Fruit fly (Drosophila melanogaster) whole organism, prepupa: ENCODE results near the gene witty.

Source experiments
- CG10631 ChIP-seq: fragments of 200-800 bp; sonication (Bioruptor generic); optimal IDR thresholded peaks from 2 replicates; lab custom pipeline; 2016; ENCODE audit warnings: missing biosample characterization, missing genetic modification characterization
- CG11294 ChIP-seq: fragments of 200-800 bp; sonication (Bioruptor generic); IDR thresholded peaks from 2 replicates; pipeline ENCODE4 v1.3.6; 2022; ENCODE audit warnings: missing biosample characterization, missing genetic modification characterization
- CG15336 ChIP-seq: fragments of 200-800 bp; sonication (Bioruptor generic); IDR thresholded peaks from 2 replicates; pipeline ENCODE4 v1.3.6; 2022; ENCODE audit warnings: missing biosample characterization, missing genetic modification characterization
- CG1621 ChIP-seq: fragments of 200-800 bp; sonication (Bioruptor generic); optimal IDR thresholded peaks from 3 replicates; lab custom pipeline; 2018; ENCODE audit warnings: missing biosample characterization, mild to moderate bottlenecking, missing genetic modification characterization
- CG3032 ChIP-seq: fragments of 200-800 bp; optimal IDR thresholded peaks from 2 replicates; lab custom pipeline; 2019; ENCODE audit warnings: missing biosample characterization, mild to moderate bottlenecking, missing genetic modification characterization, moderate library complexity
- CG3919 ChIP-seq: fragments of 200-800 bp; sonication (Bioruptor generic); optimal IDR thresholded peaks from 3 replicates; lab custom pipeline; 2016; ENCODE audit warnings: missing biosample characterization, missing genetic modification characterization
- CG4318 ChIP-seq: fragments of 200-800 bp; sonication (Bioruptor generic); optimal IDR thresholded peaks from 3 replicates; lab custom pipeline; 2017; ENCODE audit warnings: missing biosample characterization, mild to moderate bottlenecking, missing genetic modification characterization
- CG6163 ChIP-seq: fragments of 200-800 bp; sonication (Bioruptor generic); IDR thresholded peaks from 3 replicates; pipeline ENCODE4 v1.3.6; 2022; ENCODE audit warnings: missing biosample characterization, missing genetic modification characterization
- CG8632 ChIP-seq: fragments of 200-800 bp; sonication (Bioruptor generic); optimal IDR thresholded peaks from 3 replicates; lab custom pipeline; 2016; ENCODE audit warnings: missing biosample characterization, missing genetic modification characterization
- CG9139 ChIP-seq: fragments of 200-800 bp; sonication (Bioruptor generic); optimal IDR thresholded peaks from 3 replicates; lab custom pipeline; 2017; ENCODE audit warnings: missing biosample characterization, mild to moderate bottlenecking, missing genetic modification characterization
- Eip78C ChIP-seq: fragments of 200-800 bp; sonication (Bioruptor generic); peaks from one replicate; lab custom pipeline; 2016; ENCODE audit warnings: missing biosample characterization, missing genetic modification characterization
- Ets96B ChIP-seq: fragments of 200-800 bp; optimal IDR thresholded peaks from 2 replicates; lab custom pipeline; 2019; ENCODE audit warnings: missing biosample characterization, mild to moderate bottlenecking, missing genetic modification characterization, moderate library complexity
- Hr38 ChIP-seq: sonication (Bioruptor generic); optimal IDR thresholded peaks from 2 replicates; lab custom pipeline; 2016; ENCODE audit warnings: missing biosample characterization, missing genetic modification characterization
- Hr39 ChIP-seq: fragments of 200-800 bp; sonication (Bioruptor generic); optimal IDR thresholded peaks from 2 replicates; lab custom pipeline; 2016; ENCODE audit warnings: missing biosample characterization, missing genetic modification characterization
- Hr4 ChIP-seq: fragments of 200-800 bp; sonication (Bioruptor generic); optimal IDR thresholded peaks from 3 replicates; lab custom pipeline; 2016; ENCODE audit warnings: missing biosample characterization, missing genetic modification characterization
- Lpt ChIP-seq: fragments of 200-800 bp; sonication (Bioruptor generic); optimal IDR thresholded peaks from 3 replicates; lab custom pipeline; 2016; ENCODE audit warnings: missing biosample characterization, missing genetic modification characterization
- Met ChIP-seq: fragments of 200-800 bp; sonication (Bioruptor generic); optimal IDR thresholded peaks from 3 replicates; lab custom pipeline; 2016; ENCODE audit warnings: missing biosample characterization, missing genetic modification characterization
- OdsH ChIP-seq: fragments of 200-800 bp; sonication (Bioruptor generic); optimal IDR thresholded peaks from 3 replicates; lab custom pipeline; 2016; ENCODE audit warnings: missing biosample characterization, missing genetic modification characterization
- Sox14 ChIP-seq: fragments of 200-800 bp; sonication (Bioruptor generic); optimal IDR thresholded peaks from 3 replicates; lab custom pipeline; 2016; ENCODE audit warnings: missing biosample characterization, missing genetic modification characterization
- Sox15 ChIP-seq: fragments of 200-800 bp; sonication (Bioruptor generic); optimal IDR thresholded peaks from 3 replicates; lab custom pipeline; 2016; ENCODE audit warnings: missing biosample characterization, missing genetic modification characterization
- achi ChIP-seq: fragments of 200-800 bp; sonication (Bioruptor generic); optimal IDR thresholded peaks from 3 replicates; lab custom pipeline; 2016; ENCODE audit warnings: missing biosample characterization, missing genetic modification characterization
- acj6 ChIP-seq: fragments of 200-800 bp; sonication (Bioruptor generic); optimal IDR thresholded peaks from 3 replicates; lab custom pipeline; 2016; ENCODE audit warnings: missing biosample characterization, missing genetic modification characterization
- dac ChIP-seq: fragments of 200-800 bp; sonication (Bioruptor generic); optimal IDR thresholded peaks from 2 replicates; lab custom pipeline; 2017; ENCODE audit warnings: missing biosample characterization, mild to moderate bottlenecking, missing genetic modification characterization
- dsx ChIP-seq: fragments of 200-800 bp; optimal IDR thresholded peaks from 3 replicates; lab custom pipeline; 2019; ENCODE audit warnings: missing biosample characterization, mild to moderate bottlenecking, missing genetic modification characterization, moderate library complexity; ENCODE audit not compliant: poor library complexity, severe bottlenecking
- eg ChIP-seq: fragments of 200-800 bp; sonication (Bioruptor generic); IDR thresholded peaks from 3 replicates; pipeline ENCODE4 v1.3.6; 2022; ENCODE audit warnings: missing biosample characterization, missing genetic modification characterization
- esn ChIP-seq: fragments of 200-800 bp; sonication (Bioruptor generic); optimal IDR thresholded peaks from 2 replicates; lab custom pipeline; 2016; ENCODE audit warnings: missing biosample characterization, mild to moderate bottlenecking, missing genetic modification characterization, moderate library complexity
- fd59A ChIP-seq: fragments of 200-800 bp; sonication (Bioruptor generic); optimal IDR thresholded peaks from 2 replicates; lab custom pipeline; 2017; ENCODE audit warnings: missing biosample characterization, mild to moderate bottlenecking, missing genetic modification characterization, missing genetic modification reagents
- fd85E ChIP-seq: fragments of 200-800 bp; sonication (Bioruptor generic); optimal IDR thresholded peaks from 3 replicates; lab custom pipeline; 2016; ENCODE audit warnings: missing biosample characterization, missing genetic modification characterization
- fkh ChIP-seq: fragments of 200-800 bp; sonication (Bioruptor generic); optimal IDR thresholded peaks from 3 replicates; lab custom pipeline; 2017; ENCODE audit warnings: missing biosample characterization, mild to moderate bottlenecking, missing genetic modification characterization, moderate library complexity
- net ChIP-seq: fragments of 200-800 bp; sonication (Bioruptor generic); optimal IDR thresholded peaks from 3 replicates; lab custom pipeline; 2016; ENCODE audit warnings: missing biosample characterization, missing genetic modification characterization
- spab ChIP-seq: fragments of 200-800 bp; sonication (Bioruptor generic); optimal IDR thresholded peaks from 2 replicates; lab custom pipeline; 2017; ENCODE audit warnings: missing biosample characterization, mild to moderate bottlenecking, missing genetic modification characterization, missing genetic modification reagents
- ss ChIP-seq, 2 experiments: fragments of 200-800 bp; sonication (Bioruptor generic); optimal IDR thresholded peaks; 2 replicates in 1 of 2; 3 replicates in 1 of 2; lab custom pipeline; 2017 to 2018; ENCODE audit warnings: mild to moderate bottlenecking in 2 of 2, missing biosample characterization in 2 of 2, missing genetic modification characterization in 2 of 2, moderate library complexity in 1 of 2
- svp ChIP-seq: fragments of 200-800 bp; sonication (Bioruptor generic); peaks from one replicate; lab custom pipeline; 2016; ENCODE audit warnings: missing biosample characterization, missing genetic modification characterization

The witty gene

dm6 chr2L:8327272-8327555 lies 10.9 kb upstream of the witty start, which contains the start of gene CG14275:
Gene CG14275 (plus strand): TSS chr2L:8327456.
- TF ChIP-seq esn (GFP tag; lab: Kevin White, UChicago) = no peak
- no peak for TF ChIP-seq CG15336 (GFP tag; lab: Robert Waterston, UW)
- no peak for TF ChIP-seq Eip78C
- TF ChIP-seq OdsH (GFP tag; lab: Kevin White, UChicago) = no peak
- no peak for TF ChIP-seq net (GFP tag; lab: Kevin White, UChicago)
- no peak for TF ChIP-seq fd59A (GFP tag; lab: Kevin White, UChicago)
- no peak for TF ChIP-seq svp (GFP tag; lab: Kevin White, UChicago)
- TF ChIP-seq ss (GFP tag; optimal IDR thresholded peaks at IDR 0.05; lab: Kevin White, UChicago) = no peak
- no peak for TF ChIP-seq acj6
- no peak for TF ChIP-seq Lpt (GFP tag; lab: Kevin White, UChicago)
- TF ChIP-seq CG3919 (GFP tag; lab: Kevin White, UChicago) = no peak
- no peak for TF ChIP-seq Met
- no peak for TF ChIP-seq dsx (GFP tag; lab: Kevin White, UChicago)
- no peak for TF ChIP-seq fkh (GFP tag; lab: Kevin White, UChicago)
- no peak for TF ChIP-seq CG9139 (GFP tag; lab: Kevin White, UChicago)
- no peak for TF ChIP-seq eg (GFP tag; lab: Robert Waterston, UW)
- TF ChIP-seq CG1621 (tag; lab: Kevin White, UChicago) = no peak
- TF ChIP-seq, all 60 proteins: peak for 0

dm6 chr2L:8327783-8328327 lies 10.2 kb upstream of the witty start:
- TF ChIP-seq net (GFP tag; lab: Kevin White, UChicago) (no peak), svp (GFP tag; lab: Kevin White, UChicago) (peak; percentile 3)

dm6 chr2L:8328526-8329097 lies 9.5 kb upstream of the witty start:
- TF ChIP-seq svp (GFP tag; lab: Kevin White, UChicago) = peak; percentile 2
- no peak for TF ChIP-seq Lpt (GFP tag; lab: Kevin White, UChicago)
- TF ChIP-seq achi (GFP tag; lab: Kevin White, UChicago) = no peak
- TF ChIP-seq Sox14 (GFP tag; lab: Kevin White, UChicago) = no peak
- TF ChIP-seq Eip78C = peak; percentile 33

dm6 chr2L:8333185-8333584 lies 4.9 kb upstream of the witty start:
- TF ChIP-seq Hr39 (GFP tag; lab: Kevin White, UChicago) (no peak), achi (GFP tag; lab: Kevin White, UChicago) (no peak), Met (no peak), fkh (GFP tag; lab: Kevin White, UChicago) (no peak), spab (no peak), CG3032 (tag; lab: Kevin White, UChicago) (no peak), CG11294 (GFP tag; lab: Robert Waterston, UW) (no peak), Hr38 (GFP tag; lab: Kevin White, UChicago) (no peak), acj6 (no peak), CG8632 (GFP tag; lab: Kevin White, UChicago) (no peak)

- TF ChIP-seq Ets96B = no peak
- no peak for TF ChIP-seq Sox15 (GFP tag; lab: Kevin White, UChicago)
- no peak for TF ChIP-seq dac (GFP tag; lab: Kevin White, UChicago)
- no peak for TF ChIP-seq fd85E
These were observed 4.5 kb upstream of the witty start for dm6 chr2L:8333624-8334023.

dm6 chr2L:8334705-8335104 lies 3.4 kb upstream of the witty start:
- TF ChIP-seq Hr4 (no peak), CG3032 (tag; lab: Kevin White, UChicago) (no peak), Eip78C (peak; percentile 73), svp (GFP tag; lab: Kevin White, UChicago) (no peak), OdsH (GFP tag; lab: Kevin White, UChicago) (peak; percentile 15), achi (GFP tag; lab: Kevin White, UChicago) (peak; percentile 7), CG6163 (0 out of 3 replicates have a peak, but pooled peaks have one; percentile 23), CG10631 (GFP tag; lab: Kevin White, UChicago) (no peak), net (GFP tag; lab: Kevin White, UChicago) (no peak), esn (GFP tag; lab: Kevin White, UChicago) (no peak), CG3919 (GFP tag; lab: Kevin White, UChicago) (peak; percentile 6), CG4318 (no peak)
